Fruit fly (Drosophila melanogaster) whole organism, embryonic: ENCODE measurements around the gene CG7653.

ENCODE experiments used
- BEAF-32 ChIP-seq: fragments of 200-800 bp; sonication (Bioruptor generic); optimal IDR thresholded peaks from 3 replicates; lab custom pipeline; 2017; ENCODE audit warnings: missing biosample characterization, missing genetic modification characterization, mild to moderate bottlenecking, moderate library complexity, missing genetic modification reagents
- CG10209 ChIP-seq: fragments of 200-800 bp; sonication (Bioruptor generic); optimal IDR thresholded peaks from 3 replicates; lab custom pipeline; 2017; ENCODE audit warnings: missing biosample characterization, mild to moderate bottlenecking, missing genetic modification characterization, missing genetic modification reagents
- CG10366 ChIP-seq: fragments of 200-800 bp; sonication (Bioruptor generic); IDR thresholded peaks from 2 replicates; pipeline ENCODE4 v1.3.6; 2022; ENCODE audit warnings: missing biosample characterization, missing genetic modification characterization
- CG1233 ChIP-seq: fragments of 200-800 bp; sonication (Bioruptor generic); optimal IDR thresholded peaks from 4 replicates; lab custom pipeline; 2018; ENCODE audit warnings: missing biosample characterization, mild to moderate bottlenecking, missing genetic modification characterization
- CG13287 ChIP-seq: fragments of 200-800 bp; sonication (Bioruptor generic); IDR thresholded peaks from 2 replicates; pipeline ENCODE4 v1.3.6; 2022; ENCODE audit warnings: missing biosample characterization, missing genetic modification characterization; ENCODE audit not compliant: partially characterized antibody
- CG15073 ChIP-seq: fragments of 200-800 bp; sonication (Bioruptor generic); optimal IDR thresholded peaks from 2 replicates; lab custom pipeline; 2016; ENCODE audit warnings: missing biosample characterization, missing genetic modification characterization
- CG1529 ChIP-seq: fragments of 200-800 bp; sonication (Bioruptor generic); optimal IDR thresholded peaks from 3 replicates; lab custom pipeline; 2018; ENCODE audit warnings: missing biosample characterization, missing genetic modification characterization
- CG17912 ChIP-seq: fragments of 200-800 bp; sonication (Bioruptor generic); optimal IDR thresholded peaks from 2 replicates; lab custom pipeline; 2018; ENCODE audit warnings: missing biosample characterization, mild to moderate bottlenecking, missing genetic modification characterization
- CG4328 ChIP-seq: fragments of 200-800 bp; sonication (Bioruptor generic); optimal IDR thresholded peaks from 3 replicates; lab custom pipeline; 2017; ENCODE audit warnings: missing biosample characterization, missing genetic modification reagents, missing genetic modification characterization
- CG4424 ChIP-seq: fragments of 200-800 bp; sonication (Bioruptor generic); optimal IDR thresholded peaks from 3 replicates; lab custom pipeline; 2016; ENCODE audit warnings: missing biosample characterization, missing genetic modification characterization
- CG4707 ChIP-seq: fragments of 200-800 bp; sonication (Bioruptor generic); optimal IDR thresholded peaks from 2 replicates; lab custom pipeline; 2018; ENCODE audit warnings: missing biosample characterization, mild to moderate bottlenecking, missing genetic modification characterization, moderate library complexity
- CG6683 ChIP-seq: fragments of 200-800 bp; sonication (Bioruptor generic); optimal IDR thresholded peaks from 2 replicates; lab custom pipeline; 2017; ENCODE audit warnings: missing biosample characterization, mild to moderate bottlenecking, missing genetic modification characterization, missing genetic modification reagents
- CG6813 ChIP-seq: fragments of 200-800 bp; sonication (Bioruptor generic); optimal IDR thresholded peaks from 2 replicates; lab custom pipeline; 2017; ENCODE audit warnings: missing biosample characterization, missing genetic modification characterization, mild to moderate bottlenecking, moderate library complexity, missing genetic modification reagents
- CG8359 ChIP-seq: fragments of 200-800 bp; sonication (Bioruptor generic); optimal IDR thresholded peaks from 2 replicates; lab custom pipeline; 2017; ENCODE audit warnings: missing biosample characterization, mild to moderate bottlenecking, missing genetic modification characterization, borderline replicate concordance
- CG9727 ChIP-seq: fragments of 200-800 bp; sonication (Bioruptor generic); optimal IDR thresholded peaks from 3 replicates; lab custom pipeline; 2017; ENCODE audit warnings: missing biosample characterization, mild to moderate bottlenecking, missing genetic modification characterization
- CoRest ChIP-seq: fragments of 200-800 bp; sonication (Bioruptor generic); optimal IDR thresholded peaks from 3 replicates; lab custom pipeline; 2018; ENCODE audit warnings: missing biosample characterization, mild to moderate bottlenecking, missing genetic modification characterization, moderate library complexity
- CrebB ChIP-seq: fragments of 200-800 bp; sonication (Bioruptor generic); optimal IDR thresholded peaks from 3 replicates; lab custom pipeline; 2018; ENCODE audit warnings: missing biosample characterization, mild to moderate bottlenecking, missing genetic modification characterization
- D ChIP-seq, 2 experiments: fragments of 200-800 bp in 1 of 2; fragments of >200 bp in 1 of 2; sonication (Bioruptor generic) in 1 of 2; optimal IDR thresholded peaks; 2 replicates in 1 of 2; 3 replicates in 1 of 2; lab custom pipeline; 2017; ENCODE audit warnings: mild to moderate bottlenecking in 1 of 2, missing biosample characterization in 1 of 2, missing genetic modification characterization in 1 of 2, missing genetic modification reagents in 1 of 2
- Dfd ChIP-seq, 2 experiments: fragments of >200 bp; optimal IDR thresholded peaks; 2 replicates each; lab custom pipeline; 2017; ENCODE audit warnings: missing biosample characterization in 2 of 2, missing genetic modification characterization in 2 of 2
- Doc3 ChIP-seq: fragments of 200-800 bp; sonication (Bioruptor generic); IDR thresholded peaks from 3 replicates; pipeline ENCODE4 v1.3.6; 2022; ENCODE audit warnings: missing biosample characterization, missing genetic modification characterization; ENCODE audit not compliant: partially characterized antibody
- Hmx ChIP-seq: fragments of 200-800 bp; sonication (Bioruptor generic); optimal IDR thresholded peaks from 2 replicates; lab custom pipeline; 2016; ENCODE audit warnings: missing biosample characterization, missing genetic modification characterization
- Hr39 ChIP-seq: fragments of >200 bp; optimal IDR thresholded peaks from 2 replicates; lab custom pipeline; 2017
- Oli ChIP-seq: fragments of 200-800 bp; sonication (Bioruptor generic); optimal IDR thresholded peaks from 2 replicates; lab custom pipeline; 2018; ENCODE audit warnings: missing biosample characterization, mild to moderate bottlenecking, missing genetic modification characterization, moderate library complexity
- Six4 ChIP-seq: fragments of 200-800 bp; sonication (Bioruptor generic); optimal IDR thresholded peaks from 2 replicates; lab custom pipeline; 2016; ENCODE audit warnings: missing biosample characterization, missing genetic modification characterization
- ap ChIP-seq: fragments of 200-800 bp; sonication (Bioruptor generic); IDR thresholded peaks from 2 replicates; pipeline ENCODE4 v1.3.6; 2022; ENCODE audit warnings: missing biosample characterization, missing genetic modification characterization
- ash1 ChIP-seq: fragments of 200-800 bp; sonication (Bioruptor generic); optimal IDR thresholded peaks from 2 replicates; lab custom pipeline; 2018; ENCODE audit warnings: missing biosample characterization, mild to moderate bottlenecking, missing genetic modification characterization
- bab2 ChIP-seq: fragments of 200-800 bp; sonication (Bioruptor generic); optimal IDR thresholded peaks from 2 replicates; lab custom pipeline; 2016; ENCODE audit warnings: missing biosample characterization, missing genetic modification characterization
- bbx ChIP-seq: fragments of 200-800 bp; sonication (Bioruptor generic); IDR thresholded peaks from 2 replicates; pipeline ENCODE4 v1.3.6; 2022; ENCODE audit warnings: missing biosample characterization, missing genetic modification characterization; ENCODE audit not compliant: partially characterized antibody
- crol ChIP-seq: fragments of 200-800 bp; sonication (Bioruptor generic); IDR thresholded peaks from 2 replicates; pipeline ENCODE4 v1.3.6; 2022; ENCODE audit warnings: missing biosample characterization, missing genetic modification characterization
- dimm ChIP-seq: fragments of 200-800 bp; sonication (Bioruptor generic); IDR thresholded peaks from 2 replicates; pipeline ENCODE4 v1.3.6; 2022; ENCODE audit warnings: missing biosample characterization, missing genetic modification characterization
- emc ChIP-seq: fragments of 200-800 bp; sonication (Bioruptor generic); optimal IDR thresholded peaks from 2 replicates; lab custom pipeline; 2016; ENCODE audit warnings: missing biosample characterization, missing genetic modification characterization
- ewg ChIP-seq: fragments of 200-800 bp; sonication (Bioruptor generic); optimal IDR thresholded peaks from 3 replicates; lab custom pipeline; 2017; ENCODE audit warnings: mild to moderate bottlenecking, missing biosample characterization, missing genetic modification reagents, missing genetic modification characterization
- gem ChIP-seq: fragments of 200-800 bp; sonication (Bioruptor generic); optimal IDR thresholded peaks from 2 replicates; lab custom pipeline; 2019; ENCODE audit warnings: missing biosample characterization, mild to moderate bottlenecking, missing genetic modification characterization, moderate library complexity
- hth ChIP-seq: fragments of >200 bp; optimal IDR thresholded peaks from 2 replicates; lab custom pipeline; 2017; ENCODE audit warnings: inconsistent platforms
- jigr1 ChIP-seq: fragments of 200-800 bp; sonication (Bioruptor generic); IDR thresholded peaks from 3 replicates; pipeline ENCODE4 v1.3.6; 2022; ENCODE audit warnings: missing biosample characterization, missing genetic modification characterization
- maf-S ChIP-seq: fragments of 200-800 bp; sonication (Bioruptor generic); optimal IDR thresholded peaks from 2 replicates; lab custom pipeline; 2016; ENCODE audit warnings: missing biosample characterization, missing genetic modification characterization
- mirr ChIP-seq: fragments of 200-800 bp; sonication (Bioruptor generic); optimal IDR thresholded peaks from 3 replicates; lab custom pipeline; 2018; ENCODE audit warnings: missing biosample characterization, mild to moderate bottlenecking, missing genetic modification characterization
- nerfin-1 ChIP-seq: fragments of 200-800 bp; sonication (Bioruptor generic); optimal IDR thresholded peaks from 3 replicates; lab custom pipeline; 2019; ENCODE audit warnings: missing biosample characterization, mild to moderate bottlenecking, missing genetic modification characterization, moderate library complexity
- oc ChIP-seq: fragments of 200-800 bp; sonication (Bioruptor generic); optimal IDR thresholded peaks from 2 replicates; lab custom pipeline; 2018; ENCODE audit warnings: missing biosample characterization, mild to moderate bottlenecking, missing genetic modification characterization, moderate library complexity
- pan ChIP-seq, 4 experiments: fragments of >200 bp in 3 of 4; fragments of 200-800 bp in 1 of 4; sonication (Bioruptor generic) in 1 of 4; optimal IDR thresholded peaks in 3 of 4; IDR thresholded peaks in 1 of 4; 2 replicates each; pipeline versions ENCODE4 v1.3.6 to Lab custom; 2017 to 2022; ENCODE audit warnings: missing biosample characterization in 2 of 4, missing genetic modification characterization in 2 of 4, mixed read lengths in 1 of 4
- pros ChIP-seq: fragments of 200-800 bp; sonication (Bioruptor generic); optimal IDR thresholded peaks from 3 replicates; lab custom pipeline; 2019; ENCODE audit warnings: missing biosample characterization, mild to moderate bottlenecking, missing genetic modification characterization, moderate library complexity
- row ChIP-seq: fragments of 200-800 bp; sonication (Bioruptor generic); IDR thresholded peaks from 3 replicates; pipeline ENCODE4 v1.3.6; 2022; ENCODE audit warnings: missing biosample characterization, missing genetic modification characterization
- sens ChIP-seq: fragments of 200-800 bp; sonication (Bioruptor generic); peaks from one replicate; lab custom pipeline; 2016; ENCODE audit warnings: missing biosample characterization, missing genetic modification characterization
- twi ChIP-seq: fragments of 200-800 bp; optimal IDR thresholded peaks from 2 replicates; lab custom pipeline; 2019; ENCODE audit warnings: missing biosample characterization, mild to moderate bottlenecking, missing genetic modification characterization, moderate library complexity
- unpg ChIP-seq: fragments of 200-800 bp; sonication (Bioruptor generic); optimal IDR thresholded peaks from 3 replicates; lab custom pipeline; 2018; ENCODE audit warnings: missing biosample characterization, mild to moderate bottlenecking, missing genetic modification characterization, moderate library complexity
- vvl ChIP-seq: fragments of 200-800 bp; sonication (Bioruptor generic); IDR thresholded peaks from 2 replicates; pipeline ENCODE4 v1.3.6; 2022; ENCODE audit warnings: missing biosample characterization, missing genetic modification characterization
- zfh1 ChIP-seq: fragments of 200-800 bp; sonication (Bioruptor generic); IDR thresholded peaks from 3 replicates; pipeline ENCODE4 v1.3.6; 2022; ENCODE audit warnings: missing biosample characterization, missing genetic modification characterization

The CG7653 gene

DNA sequence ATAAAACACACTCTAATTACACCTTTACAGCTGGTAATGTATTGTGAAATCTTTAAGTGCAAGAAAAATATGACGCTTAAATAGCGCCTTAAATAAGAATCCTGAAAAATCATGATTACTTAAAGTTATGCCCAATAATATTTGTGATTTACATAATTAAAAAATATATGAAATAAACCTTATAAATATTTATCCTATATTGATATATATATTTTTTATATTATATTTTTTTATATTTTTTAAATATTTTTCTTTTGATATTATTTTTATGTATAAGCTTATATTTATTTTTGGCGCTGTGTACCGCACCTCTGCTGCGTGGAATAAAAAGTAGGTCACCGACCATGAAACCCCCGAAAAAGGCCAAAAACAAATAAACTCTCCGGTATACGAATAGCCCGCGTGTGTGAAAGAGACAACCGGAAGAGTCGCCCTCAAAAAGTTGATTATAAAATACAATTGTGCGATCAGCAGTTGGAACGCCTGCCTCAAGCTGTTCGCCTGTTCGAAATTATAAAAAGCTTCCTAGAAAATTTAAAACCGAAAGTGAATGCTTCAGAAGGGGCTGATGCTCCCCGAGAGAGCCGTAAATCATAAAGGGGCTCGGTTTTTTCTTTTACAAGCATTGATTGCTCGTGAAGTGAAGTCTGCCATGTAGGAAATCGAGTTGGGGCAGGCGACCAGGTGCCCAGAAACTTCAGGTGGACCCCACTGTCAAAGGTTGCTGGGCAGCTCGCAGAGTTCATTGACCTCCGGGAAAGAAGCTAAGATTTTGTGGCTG, 28.7 kb upstream of the CG7653 start (continued):
- TF ChIP-seq CoRest (tag; lab: Kevin White, UChicago) (peak; percentile 77), pan (optimal IDR thresholded peaks at IDR 0.05; lab: Kevin White, UChicago) (no peak), pan (GFP tag; optimal IDR thresholded peaks at IDR 0.05 in 1 of 2, IDR thresholded peaks at IDR 0.05 in 1 of 2) (peak in 1 of 2 experiments; percentile 62), dimm (GFP tag; lab: Robert Waterston, UW) (no peak), CG1529 (peak; percentile 2), CG4328 (GFP tag; lab: Kevin White, UChicago) (peak; percentile 4), gem (tag; lab: Kevin White, UChicago) (peak; percentile 87), Six4 (GFP tag; lab: Kevin White, UChicago) (peak; percentile 6), vvl (GFP tag; lab: Robert Waterston, UW) (peak; percentile 74), CG6813 (GFP tag; lab: Kevin White, UChicago) (peak; percentile 56), bbx (peak; percentile 55; the same call in 1 of the 2 replicates), CG17912 (GFP tag; lab: Kevin White, UChicago) (peak; percentile 19), CG13287 (peak; percentile 52; the same call in 1 of the 2 replicates), CG4707 (GFP tag; lab: Kevin White, UChicago) (no peak), CG15073 (GFP tag; lab: Kevin White, UChicago) (no peak), CG6683 (peak; percentile 9), CG8359 (GFP tag; lab: Kevin White, UChicago) (peak; percentile 3), oc (peak; percentile 22), sens (GFP tag; lab: Kevin White, UChicago) (peak; percentile 87), Doc3 (GFP tag; lab: Robert Waterston, UW) (no peak), bab2 (no peak), pros (GFP tag; lab: Kevin White, UChicago) (peak; percentile 84), maf-S (GFP tag; lab: Kevin White, UChicago) (no peak), crol (peak; percentile 34; the same call in 1 of the 2 replicates), jigr1 (GFP tag; lab: Robert Waterston, UW) (no peak), CG10209 (GFP tag; lab: Kevin White, UChicago) (peak; percentile 63), row (GFP tag; lab: Robert Waterston, UW) (peak; percentile 39; the same call in 2 of the 3 replicates), zfh1 (GFP tag; lab: Robert Waterston, UW) (no peak), D (optimal IDR thresholded peaks at IDR 0.05; lab: Kevin White, UChicago) (no peak), D (GFP tag; optimal IDR thresholded peaks at IDR 0.05; lab: Kevin White, UChicago) (peak; percentile 37), Hmx (GFP tag; lab: Kevin White, UChicago) (no peak), twi (tag; lab: Kevin White, UChicago) (peak; percentile 26), emc (no peak), nerfin-1 (tag; lab: Kevin White, UChicago) (peak; percentile 5), hth (no peak), CrebB (tag; lab: Kevin White, UChicago) (peak; percentile 37), BEAF-32 (GFP tag; lab: Kevin White, UChicago) (no peak), CG10366 (GFP tag; lab: Robert Waterston, UW) (no peak; the same call in 1 of the 2 replicates), mirr (GFP tag; lab: Kevin White, UChicago) (peak; percentile 82), ash1 (GFP tag; lab: Kevin White, UChicago) (no peak), ap (no peak), Dfd (GFP tag; optimal IDR thresholded peaks at IDR 0.05; lab: Kevin White, UChicago) (no peak), Hr39 (lab: Kevin White, UChicago) (no peak), ewg (GFP tag; lab: Kevin White, UChicago) (peak; percentile 7), unpg (GFP tag; lab: Kevin White, UChicago) (peak; percentile 72), CG1233 (GFP tag; lab: Kevin White, UChicago) (peak; percentile 24), CG4424 (peak; percentile 15), Oli (tag; lab: Kevin White, UChicago) (peak; percentile 75), CG9727 (GFP tag; lab: Kevin White, UChicago) (peak; percentile 31)
